Worm (Caenorhabditis elegans): ENCODE data around the gene F40F11.3.

The F40F11.3 gene

ce11 chrIV:11601721-11602405, 8.1 kb upstream of the F40F11.3 start (continued):
- TF ChIP-seq K11D2.4 (GFP tag; IDR thresholded peaks at IDR 0.05) (0 out of 2 replicates have a peak, but pooled peaks have one; percentile 14), K12H6.12 (tag; optimal IDR thresholded peaks at IDR 0.05) (peak; percentile 15), attf-6 (GFP tag; IDR thresholded peaks at IDR 0.05) (no peak), let-607 (tag; optimal IDR thresholded peaks at IDR 0.05) (no peak), Y67H2A.10 (GFP tag; conservative IDR thresholded peaks at IDR 0.05) (no peak), snpc-1.1 (tag; optimal IDR thresholded peaks at IDR 0.05; ENCODE audit: insufficient read depth) (no peak), C17E4.6 (GFP tag; IDR thresholded peaks at IDR 0.05) (no peak), lsl-1 (GFP tag; optimal IDR thresholded peaks at IDR 0.05) (peak; percentile 69), mes-4 (tag; optimal IDR thresholded peaks at IDR 0.05) (no peak), hmg-1.2 (GFP tag; IDR thresholded peaks at IDR 0.05) (peak; percentile 76), him-1 (tag; optimal IDR thresholded peaks at IDR 0.05) (no peak), nhr-120 (GFP tag; IDR thresholded peaks at IDR 0.05) (no peak), ztf-6 (GFP tag; IDR thresholded peaks at IDR 0.05) (no peak), let-526 (GFP tag; IDR thresholded peaks at IDR 0.05) (no peak), somi-1 (GFP tag; optimal IDR thresholded peaks at IDR 0.05) (no peak), efl-1 (GFP tag; optimal IDR thresholded peaks at IDR 0.05) (no peak), ceh-79 (tag; optimal IDR thresholded peaks at IDR 0.05) (no peak), hmg-20 (GFP tag; IDR thresholded peaks at IDR 0.05) (0 out of 2 replicates have a peak, but pooled peaks have one; percentile 32), bed-2 (GFP tag; IDR thresholded peaks at IDR 0.05) (no peak), D2030.7 (GFP tag; IDR thresholded peaks at IDR 0.05) (peak; percentile 72), hsf-1 (GFP tag; IDR thresholded peaks at IDR 0.05) (peak; percentile 28; the same call in 1 of the 2 replicates), ekl-4 (GFP tag; IDR thresholded peaks at IDR 0.05) (no peak), nfya-2 (GFP tag; IDR thresholded peaks at IDR 0.05) (no peak), gei-17 (GFP tag; optimal IDR thresholded peaks at IDR 0.05) (no peak), zim-3 (tag; optimal IDR thresholded peaks at IDR 0.05) (no peak), aptf-2 (GFP tag; conservative IDR thresholded peaks at IDR 0.05) (no peak), ztf-3 (GFP tag; optimal IDR thresholded peaks at IDR 0.05) (no peak), sea-2 (GFP tag; IDR thresholded peaks at IDR 0.05) (no peak), tlf-1 (GFP tag; optimal IDR thresholded peaks at IDR 0.05) (peak; percentile 35), lin-54 (GFP tag; optimal IDR thresholded peaks at IDR 0.05) (peak; percentile 36), lag-1 (GFP tag; IDR thresholded peaks at IDR 0.05) (no peak), ceh-91 (GFP tag; IDR thresholded peaks at IDR 0.05) (peak; percentile 67), sptf-2 (GFP tag; optimal IDR thresholded peaks at IDR 0.05) (no peak), Y79H2A.3 (GFP tag; conservative IDR thresholded peaks at IDR 0.05) (no peak), egl-18 (GFP tag; IDR thresholded peaks at IDR 0.05) (no peak), ceh-100 (GFP tag; IDR thresholded peaks at IDR 0.05) (peak; percentile 64), Y56A3A.18 (GFP tag; IDR thresholded peaks at IDR 0.05) (no peak), ccch-3 (GFP tag; optimal IDR thresholded peaks at IDR 0.05) (no peak), akir-1 (GFP tag; optimal IDR thresholded peaks at IDR 0.05) (no peak), B0336.3 (GFP tag; IDR thresholded peaks at IDR 0.05) (no peak; the same call in 1 of the 2 replicates), ZK185.1 (tag; optimal IDR thresholded peaks at IDR 0.05; ENCODE audit: poor library complexity, severe bottlenecking) (peak; percentile 62), ztf-26 (tag; optimal IDR thresholded peaks at IDR 0.05) (no peak), cebp-1 (GFP tag; IDR thresholded peaks at IDR 0.05) (no peak), cebp-1 (tag; optimal IDR thresholded peaks at IDR 0.05) (peak; percentile 57), mxl-1 (tag; optimal IDR thresholded peaks at IDR 0.05) (no peak), dpff-1 (tag; optimal IDR thresholded peaks at IDR 0.05) (no peak), pbrm-1 (GFP tag; IDR thresholded peaks at IDR 0.05) (peak; percentile 43; the same call in 1 of the 2 replicates), madf-10 (tag; optimal IDR thresholded peaks at IDR 0.05) (peak; percentile 11)
